Fruit fly (Drosophila melanogaster) S2 (cell line): ENCODE data around the gene CG32195.

Source experiments
- CG8478 ChIP-seq: fragments of >200 bp; optimal IDR thresholded peaks from 2 replicates; lab custom pipeline; 2018
- CTCF ChIP-seq, 2 experiments: fragments of >200 bp; optimal IDR thresholded peaks; 2 replicates each; lab custom pipeline; 2018

The CG32195 gene

dm6 chr3L:18081494-18081893 is 31.3 kb upstream of the CG32195 start:
- TF ChIP-seq CG8478 (no peak), CTCF (optimal IDR thresholded peaks at IDR 0.05; lab: Kevin White, UChicago) (no peak)

DNA sequence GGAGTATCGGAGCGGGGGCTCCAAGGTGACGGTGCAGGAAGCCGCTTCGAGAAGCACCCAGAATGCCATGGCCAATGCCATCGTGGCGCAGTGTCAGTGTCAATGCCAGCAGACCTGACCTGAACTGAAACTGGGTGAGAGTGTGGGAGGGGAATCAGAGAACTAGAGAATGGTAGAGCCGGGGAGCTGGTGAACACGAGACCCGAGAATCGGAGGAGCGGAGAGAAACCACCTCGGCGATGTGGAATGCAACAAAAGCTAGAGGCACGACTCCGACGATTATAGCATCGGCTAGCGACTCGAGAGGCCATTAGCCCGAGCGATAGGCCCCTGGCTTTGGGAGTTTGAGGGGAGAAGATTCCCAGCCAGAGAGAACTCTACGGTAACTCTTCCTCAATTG is 30.8 kb upstream of the CG32195 start:
- no peak for TF ChIP-seq CTCF (optimal IDR thresholded peaks at IDR 0.05; lab: Kevin White, UChicago)

- TF ChIP-seq CG8478 (no peak), CTCF (optimal IDR thresholded peaks at IDR 0.05; lab: Kevin White, UChicago) (peak; percentile 69 to 86)
These were observed 29.4 kb upstream of the CG32195 start for dm6 chr3L:18083402-18083801.

DNA sequence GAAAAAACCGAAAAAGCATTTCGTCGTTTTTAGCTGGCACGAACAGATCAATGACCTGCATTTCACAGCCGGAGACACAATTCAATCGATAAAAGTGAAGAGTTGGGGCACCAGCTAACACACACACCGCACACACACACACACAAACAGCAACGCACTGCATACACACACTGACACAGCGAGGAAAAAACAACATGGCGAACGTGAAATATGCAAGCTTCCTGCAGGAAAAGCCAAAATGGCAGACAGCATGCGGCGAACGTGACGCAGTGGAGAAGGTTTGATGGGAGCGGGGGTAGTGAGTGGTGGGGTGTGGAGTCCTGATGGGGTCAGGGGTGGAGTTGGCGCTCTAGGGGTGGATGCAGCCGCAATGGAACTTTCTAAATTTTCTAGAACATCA is 28.8 kb upstream of the CG32195 start:
- TF ChIP-seq CG8478: no peak
- TF ChIP-seq CTCF (optimal IDR thresholded peaks at IDR 0.05; lab: Kevin White, UChicago): no peak

DNA sequence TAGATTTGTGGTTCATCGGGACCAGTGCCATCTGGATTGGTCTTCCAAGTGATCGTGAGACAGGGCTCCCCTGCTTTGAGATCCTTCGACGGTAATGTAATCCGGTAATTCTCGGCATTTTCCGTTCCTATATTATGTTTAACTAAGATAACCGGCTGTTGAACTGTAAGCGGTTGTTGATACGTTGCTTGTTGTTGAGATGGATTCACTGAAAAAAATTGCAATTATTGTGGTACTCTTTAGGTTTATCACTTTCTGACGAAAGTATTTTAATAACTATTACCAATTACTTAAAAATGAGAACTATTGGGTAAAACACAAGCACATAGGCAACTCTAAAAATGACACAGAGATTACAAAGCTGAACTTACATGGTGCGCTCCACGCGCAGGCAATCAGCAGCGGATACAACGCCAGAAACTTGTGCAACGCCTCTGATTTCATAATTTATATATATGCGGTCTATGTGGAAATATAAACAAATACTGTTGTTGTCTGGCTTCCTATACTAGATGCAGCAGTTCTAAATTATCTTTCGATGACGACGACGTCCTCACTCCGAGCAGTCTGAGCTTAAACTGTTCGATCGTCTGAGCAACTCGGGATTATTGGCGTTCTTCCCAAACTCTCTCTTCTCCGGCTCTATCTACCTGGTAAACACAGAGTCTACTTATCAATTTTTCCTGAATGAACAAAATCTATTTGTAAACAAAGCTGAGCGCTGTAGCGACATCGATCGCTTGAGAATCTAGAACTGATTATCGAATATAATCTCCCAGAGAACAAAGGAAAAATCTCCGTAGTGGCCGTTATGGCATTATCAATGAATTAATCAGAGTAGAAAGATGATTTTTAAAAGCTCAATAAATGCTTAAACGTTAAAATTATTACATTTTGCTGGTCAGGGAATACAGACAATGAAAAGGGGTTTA is 25.7 kb upstream of the CG32195 start, which contains the start of gene CG34253:
Gene CG34253 (minus strand): TSS at position 567 of the 932 bp plus-strand sequence.
- TF ChIP-seq CG8478 (no peak), CTCF (optimal IDR thresholded peaks at IDR 0.05; lab: Kevin White, UChicago) (no peak)

dm6 chr3L:18088027-18088426 is 24.7 kb upstream of the CG32195 start:
- TF ChIP-seq CG8478: no peak
- peak; percentile 35 to 65 for TF ChIP-seq CTCF (optimal IDR thresholded peaks at IDR 0.05; lab: Kevin White, UChicago)

dm6 chr3L:18093875-18094274 is 18.9 kb upstream of the CG32195 start:
- no peak for TF ChIP-seq CTCF (optimal IDR thresholded peaks at IDR 0.05; lab: Kevin White, UChicago)
- no peak for TF ChIP-seq CG8478

- no peak for TF ChIP-seq CTCF (optimal IDR thresholded peaks at IDR 0.05; lab: Kevin White, UChicago)
- TF ChIP-seq CG8478: no peak
These were observed 16.0 kb upstream of the CG32195 start for dm6 chr3L:18096726-18097125.

- no peak for TF ChIP-seq CG8478
- TF ChIP-seq CTCF (optimal IDR thresholded peaks at IDR 0.05; lab: Kevin White, UChicago): no peak
These were observed 13.0 kb upstream of the CG32195 start for dm6 chr3L:18099715-18100114.

dm6 chr3L:18101421-18101996 is 11.2 kb upstream of the CG32195 start:
- TF ChIP-seq CG8478: no peak
- no peak for TF ChIP-seq CTCF (optimal IDR thresholded peaks at IDR 0.05; lab: Kevin White, UChicago)

dm6 chr3L:18102161-18102565 is 10.6 kb upstream of the CG32195 start:
- no peak for TF ChIP-seq CG8478
- TF ChIP-seq CTCF (optimal IDR thresholded peaks at IDR 0.05; lab: Kevin White, UChicago): no peak

DNA sequence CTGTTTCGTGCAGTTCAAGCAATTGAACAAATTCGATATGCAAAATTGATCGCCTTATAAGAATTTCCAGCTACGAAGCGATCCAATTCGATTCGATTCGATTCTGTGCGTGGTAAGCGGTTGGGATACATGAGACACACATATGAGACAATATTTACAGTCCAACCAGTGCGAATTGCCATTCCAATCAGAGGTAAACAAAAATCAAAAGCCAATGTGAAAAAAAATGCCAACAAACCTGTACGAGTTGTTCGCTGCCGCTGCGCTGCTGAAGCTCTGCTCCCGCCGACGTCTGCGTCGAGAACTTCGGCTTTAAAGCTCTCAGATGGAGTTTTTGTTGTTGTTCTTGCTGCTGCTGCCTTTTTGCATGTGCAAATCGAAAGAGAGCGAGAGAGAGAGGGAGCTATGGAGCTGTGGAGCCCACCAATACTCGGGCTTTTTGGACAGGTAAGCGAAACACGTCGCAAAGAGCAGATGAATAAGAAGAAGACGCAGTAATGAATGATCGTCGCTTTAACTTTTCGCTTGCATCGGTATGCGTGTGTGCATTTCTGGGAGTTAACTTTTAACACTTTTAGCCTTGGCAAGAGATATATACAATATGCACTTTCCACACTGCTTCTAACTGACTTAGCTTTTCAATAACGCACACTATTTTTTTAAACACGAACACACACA is 7.3 kb upstream of the CG32195 start:
- no peak for TF ChIP-seq CTCF (optimal IDR thresholded peaks at IDR 0.05; lab: Kevin White, UChicago)
- TF ChIP-seq CG8478: no peak

- TF ChIP-seq CTCF (optimal IDR thresholded peaks at IDR 0.05; lab: Kevin White, UChicago) (no peak), CG8478 (no peak)
These were observed 6.5 kb upstream of the CG32195 start, which contains the start of the genes CG13698 and mRpS26 for dm6 chr3L:18106021-18106944. Gene CG13698, minus strand, starts transcription at chr3L:18106149. Gene mRpS26, plus strand, starts transcription at chr3L:18106579.

DNA sequence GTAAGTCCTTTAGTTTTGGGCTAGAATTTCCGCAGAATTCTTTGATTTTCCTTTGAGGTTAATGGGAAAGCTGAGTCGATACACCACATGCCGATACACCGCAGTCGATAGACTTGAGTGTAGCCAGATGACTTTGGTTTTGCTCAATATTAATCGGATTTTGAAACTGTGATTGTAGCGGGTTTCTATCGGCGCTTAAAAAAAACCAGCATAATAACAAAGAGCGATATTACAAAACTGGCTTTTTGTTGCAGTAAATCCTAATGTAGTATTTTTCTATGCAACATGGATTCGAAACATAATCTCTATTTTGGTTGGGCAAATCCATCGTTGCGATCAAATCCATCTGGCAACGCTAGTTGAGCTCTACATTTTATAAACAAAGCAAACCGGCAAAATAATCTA is 3.3 kb upstream of the CG32195 start, which contains the start of the genes Polr3D and mus304:
Gene Polr3D (minus strand): TSS at position 116 of the 405 bp plus-strand sequence.
Gene mus304 (plus strand): TSS at position 356 of the 405 bp plus-strand sequence.
- TF ChIP-seq CTCF (optimal IDR thresholded peaks at IDR 0.05; lab: Kevin White, UChicago) (peak in 1 of 2 experiments; percentile 9), CG8478 (no peak)
